Worm (Caenorhabditis elegans): ENCODE results near the gene swsn-6.

DNA sequence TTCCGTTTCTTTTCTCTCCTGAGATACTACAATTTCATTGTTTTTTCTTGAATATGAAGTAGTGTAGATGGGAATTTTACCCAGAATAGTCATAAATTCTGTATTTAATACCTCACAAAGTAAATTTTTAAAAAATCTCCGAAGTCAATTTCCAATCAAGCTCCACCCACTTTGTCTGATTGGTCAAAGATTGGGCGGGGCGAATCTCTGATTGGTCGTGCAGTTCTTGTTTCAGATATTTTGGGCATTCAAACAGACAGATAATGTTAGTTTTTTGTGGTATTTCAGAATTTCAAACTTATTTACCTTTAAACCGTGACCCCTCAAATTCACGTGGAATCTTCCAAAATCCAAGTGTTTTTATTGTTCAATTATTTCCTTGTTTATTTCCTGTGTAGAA, 34.3 kb upstream of the swsn-6 start, which contains the start of gene F41H10.5:
- TF ChIP-seq nhr-25 (tag; optimal IDR thresholded peaks at IDR 0.05) (no peak), aly-2 (tag; optimal IDR thresholded peaks at IDR 0.05) (no peak), ceh-82 (tag; optimal IDR thresholded peaks at IDR 0.05) (no peak), lin-39 (tag; optimal IDR thresholded peaks at IDR 0.05) (no peak), nhr-77 (tag; optimal IDR thresholded peaks at IDR 0.05) (no peak), unc-62 (GFP tag; optimal IDR thresholded peaks at IDR 0.05) (no peak)

Data from whole organism, L3 larva.